Worm (Caenorhabditis elegans) whole organism, midembryonic: Measurements from ENCODE around the gene spas-1.

ENCODE experiments used
- cog-1 ChIP-seq: sonication (generic microtip); optimal IDR thresholded peaks from 2 replicates; lab custom pipeline; 2016; ENCODE audit warnings: missing genetic modification characterization, missing compliant biosample characterization
- flt-1 ChIP-seq: fragments of 200-800 bp; sonication (Bioruptor generic); IDR thresholded peaks from 2 replicates; pipeline ENCODE4 v1.3.6; 2022; ENCODE audit warnings: missing genetic modification characterization, missing compliant biosample characterization
- ref-1 ChIP-seq: fragments of 200-800 bp; sonication (Bioruptor generic); conservative IDR thresholded peaks from 2 replicates; pipeline ENCODE4 v1.3.6; 2022; ENCODE audit warnings: missing genetic modification reagents, missing genetic modification characterization, missing compliant biosample characterization

ce11 chrV:9218214-9218613 is 42.6 kb downstream of the spas-1 start:
- TF ChIP-seq flt-1 (GFP tag; lab: Robert Waterston, UW) (no peak), cog-1 (tag; lab: Kevin White, UChicago) (no peak), ref-1 (GFP tag; lab: Robert Waterston, UW) (no peak)
